Fruit fly (Drosophila melanogaster): ENCODE results near the gene pyx.

DNA sequence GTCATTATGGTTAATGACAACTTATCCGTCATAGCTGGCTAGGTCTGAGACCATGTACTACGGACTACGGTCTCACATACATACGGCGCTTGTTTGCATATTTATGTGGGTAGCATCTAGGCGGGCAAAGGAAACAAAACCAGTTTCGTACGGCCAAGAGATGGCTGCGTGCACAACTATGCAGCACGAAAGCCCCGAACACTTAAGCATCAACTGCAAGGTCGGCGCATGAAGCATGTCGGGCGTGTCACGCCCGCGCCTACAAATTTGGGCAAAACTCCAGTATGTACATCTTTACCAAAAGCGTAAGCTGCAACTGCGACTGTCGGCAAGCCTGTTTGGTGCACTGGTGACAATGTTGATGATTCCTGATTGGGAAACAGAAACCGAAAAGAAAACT is 44.9 kb downstream of the pyx start:
- TF ChIP-seq psq (optimal IDR thresholded peaks at IDR 0.05) (no peak), pan (optimal IDR thresholded peaks at IDR 0.05) (no peak), Dll (optimal IDR thresholded peaks at IDR 0.05) (no peak)
